Fruit fly (Drosophila melanogaster) S2 (cell line): ENCODE data around the gene Lmpt.

Experiments used
- CG8478 ChIP-seq: fragments of >200 bp; optimal IDR thresholded peaks from 2 replicates; lab custom pipeline; 2018
- CTCF ChIP-seq, 2 experiments: fragments of >200 bp; optimal IDR thresholded peaks; 2 replicates each; lab custom pipeline; 2018

DNA sequence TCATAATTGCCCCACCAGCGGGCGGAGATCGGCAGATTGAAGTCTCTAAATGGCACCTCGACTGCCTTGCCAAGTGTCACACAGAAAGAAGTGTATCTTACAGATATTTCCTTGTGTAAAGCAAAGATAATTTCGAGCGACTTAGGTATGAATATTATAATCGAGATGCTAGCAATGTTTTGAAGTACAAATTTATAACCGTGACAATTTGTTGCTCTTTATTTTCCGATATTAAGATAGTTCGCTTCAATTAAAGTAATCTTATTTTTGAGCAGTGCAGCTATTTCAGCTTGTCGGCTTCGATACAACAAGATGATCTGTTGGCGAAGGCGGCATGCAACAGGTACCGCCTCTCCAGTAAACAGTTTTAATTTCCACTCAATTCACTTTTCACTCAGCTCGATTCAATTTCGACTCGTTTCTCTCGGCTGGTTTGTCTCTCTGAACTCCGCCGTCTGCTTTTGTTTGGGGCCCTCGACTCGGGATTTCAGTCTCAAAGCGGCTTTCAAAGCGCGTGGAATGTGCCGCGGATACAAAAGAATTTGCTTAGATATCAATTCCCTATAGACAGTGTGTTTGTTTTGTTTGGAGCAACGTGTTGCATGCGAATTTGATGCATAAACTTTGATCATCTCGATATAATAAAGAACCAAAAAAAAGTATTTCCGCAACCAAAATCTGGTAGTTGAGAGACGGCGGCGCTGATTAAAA lies 50.8 kb downstream of the Lmpt start:
- TF ChIP-seq CTCF (optimal IDR thresholded peaks at IDR 0.05; lab: Kevin White, UChicago) (no peak), CG8478 (lab: Kevin White, UChicago) (no peak)
